Fruit fly (Drosophila melanogaster) whole organism, embryonic: Measurements from ENCODE around the gene CG42814.

Experiments used
- B-H1 ChIP-seq: fragments of 200-800 bp; sonication (Bioruptor generic); IDR thresholded peaks from 3 replicates; pipeline ENCODE4 v1.3.6; 2022; ENCODE audit warnings: missing biosample characterization, missing genetic modification characterization
- CG10543 ChIP-seq: fragments of 200-800 bp; sonication (Bioruptor generic); optimal IDR thresholded peaks from 3 replicates; lab custom pipeline; 2017; ENCODE audit warnings: missing biosample characterization, mild to moderate bottlenecking, missing genetic modification characterization, moderate library complexity
- CG10565 ChIP-seq: fragments of 200-800 bp; sonication (Bioruptor generic); optimal IDR thresholded peaks from 3 replicates; lab custom pipeline; 2016; ENCODE audit warnings: missing biosample characterization, mild to moderate bottlenecking, missing genetic modification characterization
- CG13296 ChIP-seq: fragments of 200-800 bp; sonication (Bioruptor generic); optimal IDR thresholded peaks from 3 replicates; lab custom pipeline; 2018; ENCODE audit warnings: missing biosample characterization, mild to moderate bottlenecking, missing genetic modification characterization
- CG16863 ChIP-seq: fragments of 200-800 bp; sonication (Bioruptor generic); optimal IDR thresholded peaks from 3 replicates; lab custom pipeline; 2016; ENCODE audit warnings: missing biosample characterization, missing genetic modification characterization
- CG17802 ChIP-seq: fragments of 200-800 bp; sonication (Bioruptor generic); optimal IDR thresholded peaks from 2 replicates; lab custom pipeline; 2018; ENCODE audit warnings: missing biosample characterization, mild to moderate bottlenecking, missing genetic modification characterization, moderate library complexity
- CG2875 ChIP-seq: fragments of 200-800 bp; sonication (Bioruptor generic); optimal IDR thresholded peaks from 2 replicates; lab custom pipeline; 2017; ENCODE audit warnings: missing biosample characterization, mild to moderate bottlenecking, missing genetic modification characterization, missing genetic modification reagents
- CG31224 ChIP-seq: fragments of 200-800 bp; sonication (Bioruptor generic); IDR thresholded peaks from 2 replicates; pipeline ENCODE4 v1.3.6; 2022; ENCODE audit warnings: missing biosample characterization, missing genetic modification characterization
- CG3407 ChIP-seq: fragments of 200-800 bp; sonication (Bioruptor generic); optimal IDR thresholded peaks from 2 replicates; lab custom pipeline; 2018; ENCODE audit warnings: missing biosample characterization, mild to moderate bottlenecking, missing genetic modification characterization
- CG3995 ChIP-seq: fragments of 200-800 bp; sonication (Bioruptor generic); optimal IDR thresholded peaks from 3 replicates; lab custom pipeline; 2016; ENCODE audit warnings: missing biosample characterization, missing genetic modification characterization
- CG4854 ChIP-seq: fragments of 200-800 bp; sonication (Bioruptor generic); optimal IDR thresholded peaks from 2 replicates; lab custom pipeline; 2016; ENCODE audit warnings: missing biosample characterization, missing genetic modification characterization, inconsistent platforms
- CG5953 ChIP-seq: fragments of 200-800 bp; sonication (Bioruptor generic); IDR thresholded peaks from 2 replicates; pipeline ENCODE4 v1.3.6; 2022; ENCODE audit warnings: missing biosample characterization, missing genetic modification characterization
- CG6175 ChIP-seq: fragments of 200-800 bp; sonication (Bioruptor generic); IDR thresholded peaks from 3 replicates; pipeline ENCODE4 v1.3.6; 2022; ENCODE audit warnings: missing biosample characterization, missing genetic modification characterization
- CG6689 ChIP-seq: fragments of 200-800 bp; sonication (Bioruptor generic); IDR thresholded peaks from 2 replicates; pipeline ENCODE4 v1.3.6; 2022; ENCODE audit warnings: missing biosample characterization, missing genetic modification characterization
- CG8478 ChIP-seq: fragments of >200 bp; optimal IDR thresholded peaks from 2 replicates; lab custom pipeline; 2018
- CG8765 ChIP-seq: fragments of 200-800 bp; sonication (Bioruptor generic); IDR thresholded peaks from 2 replicates; pipeline ENCODE4 v1.3.6; 2022; ENCODE audit warnings: missing biosample characterization, missing genetic modification characterization
- CG8924 ChIP-seq: fragments of 200-800 bp; optimal IDR thresholded peaks from 3 replicates; lab custom pipeline; 2019; ENCODE audit warnings: missing biosample characterization, mild to moderate bottlenecking, missing genetic modification characterization, moderate library complexity
- CG9609 ChIP-seq: fragments of 200-800 bp; sonication (Bioruptor generic); optimal IDR thresholded peaks from 3 replicates; lab custom pipeline; 2016; ENCODE audit warnings: missing biosample characterization, missing genetic modification characterization
- Camta ChIP-seq: fragments of 200-800 bp; sonication (Bioruptor generic); optimal IDR thresholded peaks from 2 replicates; lab custom pipeline; 2016; ENCODE audit warnings: missing biosample characterization, missing genetic modification characterization
- CkIIα-i1 ChIP-seq: fragments of 200-800 bp; sonication (Bioruptor generic); IDR thresholded peaks from 2 replicates; pipeline ENCODE4 v1.3.6; 2022; ENCODE audit warnings: missing biosample characterization, missing genetic modification characterization
- D19A ChIP-seq: fragments of 200-800 bp; optimal IDR thresholded peaks from 3 replicates; lab custom pipeline; 2019; ENCODE audit warnings: missing biosample characterization, mild to moderate bottlenecking, missing genetic modification characterization, moderate library complexity
- Dek ChIP-seq: fragments of 200-800 bp; sonication (Bioruptor generic); optimal IDR thresholded peaks from 3 replicates; lab custom pipeline; 2019; ENCODE audit warnings: missing biosample characterization, mild to moderate bottlenecking, missing genetic modification characterization, moderate library complexity
- Dip3 ChIP-seq: fragments of 200-800 bp; sonication (Bioruptor generic); optimal IDR thresholded peaks from 3 replicates; lab custom pipeline; 2016; ENCODE audit warnings: missing biosample characterization, missing genetic modification characterization
- E2f2 ChIP-seq: fragments of 200-800 bp; sonication (Bioruptor generic); IDR thresholded peaks from 2 replicates; pipeline ENCODE4 v1.3.6; 2022; ENCODE audit warnings: missing biosample characterization, missing genetic modification characterization
- HHEX ChIP-seq: fragments of 200-800 bp; sonication (Bioruptor generic); optimal IDR thresholded peaks from 3 replicates; lab custom pipeline; 2017; ENCODE audit warnings: missing biosample characterization, mild to moderate bottlenecking, missing genetic modification characterization, missing genetic modification reagents
- Hr3 ChIP-seq: fragments of 200-800 bp; sonication (Bioruptor generic); optimal IDR thresholded peaks from 3 replicates; lab custom pipeline; 2016; ENCODE audit warnings: missing biosample characterization, missing genetic modification characterization
- MBD-R2 ChIP-seq: fragments of 200-800 bp; sonication (Bioruptor generic); IDR thresholded peaks from 2 replicates; pipeline ENCODE4 v1.3.6; 2022; ENCODE audit warnings: missing biosample characterization, missing genetic modification characterization
- MESR4 ChIP-seq: fragments of 200-800 bp; sonication (Bioruptor generic); optimal IDR thresholded peaks from 2 replicates; lab custom pipeline; 2018; ENCODE audit warnings: missing biosample characterization, mild to moderate bottlenecking, missing genetic modification characterization, moderate library complexity
- Mad ChIP-seq: fragments of 200-800 bp; sonication (Bioruptor generic); optimal IDR thresholded peaks from 2 replicates; lab custom pipeline; 2016; ENCODE audit warnings: missing biosample characterization, missing genetic modification characterization
- Med ChIP-seq: fragments of 200-800 bp; sonication (Bioruptor generic); peaks from one replicate; lab custom pipeline; 2016; ENCODE audit warnings: missing biosample characterization, missing genetic modification characterization, mild to moderate bottlenecking, inconsistent platforms, moderate library complexity
- Opbp ChIP-seq: fragments of 200-800 bp; sonication (Bioruptor generic); IDR thresholded peaks from 3 replicates; pipeline ENCODE4 v1.3.6; 2022; ENCODE audit warnings: missing biosample characterization, missing genetic modification characterization; ENCODE audit not compliant: partially characterized antibody
- Ssrp ChIP-seq: fragments of 200-800 bp; sonication (Bioruptor generic); optimal IDR thresholded peaks from 2 replicates; lab custom pipeline; 2018; ENCODE audit warnings: missing biosample characterization, mild to moderate bottlenecking, missing genetic modification characterization, moderate library complexity
- TFAM ChIP-seq: fragments of 200-800 bp; sonication (Bioruptor generic); optimal IDR thresholded peaks from 2 replicates; lab custom pipeline; 2017; ENCODE audit warnings: missing biosample characterization, missing genetic modification characterization, inconsistent platforms
- Taf1 ChIP-seq: fragments of 200-800 bp; sonication (Bioruptor generic); IDR thresholded peaks from 2 replicates; pipeline ENCODE4 v1.3.6; 2022; ENCODE audit warnings: missing biosample characterization, missing genetic modification characterization
- Trl ChIP-seq, 3 experiments: fragments of >200 bp in 2 of 3; fragments of 200-800 bp in 1 of 3; sonication (Bioruptor generic) in 1 of 3; optimal IDR thresholded peaks; 2 replicates in 1 of 3; 3 replicates in 2 of 3; lab custom pipeline; 2016 to 2017; ENCODE audit warnings: missing biosample characterization in 1 of 3, missing genetic modification characterization in 1 of 3
- YL-1 ChIP-seq: fragments of 200-800 bp; sonication (Bioruptor generic); optimal IDR thresholded peaks from 3 replicates; lab custom pipeline; 2017; ENCODE audit warnings: missing biosample characterization, mild to moderate bottlenecking, missing genetic modification characterization
- bbx ChIP-seq: fragments of 200-800 bp; sonication (Bioruptor generic); IDR thresholded peaks from 2 replicates; pipeline ENCODE4 v1.3.6; 2022; ENCODE audit warnings: missing biosample characterization, missing genetic modification characterization; ENCODE audit not compliant: partially characterized antibody
- h ChIP-seq: fragments of >200 bp; optimal IDR thresholded peaks from 2 replicates; lab custom pipeline; 2017
- ind ChIP-seq: fragments of 200-800 bp; sonication (Bioruptor generic); optimal IDR thresholded peaks from 3 replicates; lab custom pipeline; 2016; ENCODE audit warnings: missing biosample characterization, missing genetic modification characterization
- kah ChIP-seq: fragments of 200-800 bp; sonication (Bioruptor generic); optimal IDR thresholded peaks from 2 replicates; lab custom pipeline; 2018; ENCODE audit warnings: missing biosample characterization, mild to moderate bottlenecking, missing genetic modification characterization
- kay ChIP-seq: fragments of 200-800 bp; sonication (Bioruptor generic); optimal IDR thresholded peaks from 2 replicates; lab custom pipeline; 2016; ENCODE audit warnings: missing biosample characterization, missing genetic modification characterization
- lbe ChIP-seq: fragments of 200-800 bp; sonication (Bioruptor generic); optimal IDR thresholded peaks from 2 replicates; lab custom pipeline; 2016; ENCODE audit warnings: missing biosample characterization, mild to moderate bottlenecking, missing genetic modification characterization
- nmo ChIP-seq: fragments of 200-800 bp; sonication (Bioruptor generic); optimal IDR thresholded peaks from 2 replicates; lab custom pipeline; 2018; ENCODE audit warnings: missing biosample characterization, mild to moderate bottlenecking, missing genetic modification characterization, moderate library complexity
- peb ChIP-seq: fragments of 200-800 bp; sonication (Bioruptor generic); IDR thresholded peaks from 2 replicates; pipeline ENCODE4 v1.3.6; 2022; ENCODE audit warnings: missing biosample characterization, missing genetic modification characterization
- pros ChIP-seq: fragments of 200-800 bp; sonication (Bioruptor generic); optimal IDR thresholded peaks from 3 replicates; lab custom pipeline; 2019; ENCODE audit warnings: missing biosample characterization, mild to moderate bottlenecking, missing genetic modification characterization, moderate library complexity
- row ChIP-seq: fragments of 200-800 bp; sonication (Bioruptor generic); IDR thresholded peaks from 3 replicates; pipeline ENCODE4 v1.3.6; 2022; ENCODE audit warnings: missing biosample characterization, missing genetic modification characterization
- sr ChIP-seq: fragments of 200-800 bp; sonication (Bioruptor generic); IDR thresholded peaks from 3 replicates; pipeline ENCODE4 v1.3.6; 2022; ENCODE audit warnings: missing biosample characterization, missing genetic modification characterization
- tgo ChIP-seq: fragments of 200-800 bp; sonication (Bioruptor generic); IDR thresholded peaks from 3 replicates; pipeline ENCODE4 v1.3.6; 2022; ENCODE audit warnings: missing biosample characterization, missing genetic modification characterization
- toy ChIP-seq: fragments of 200-800 bp; sonication (Bioruptor generic); IDR thresholded peaks from 2 replicates; pipeline ENCODE4 v1.3.6; 2022; ENCODE audit warnings: missing biosample characterization, missing genetic modification characterization
- vvl ChIP-seq: fragments of 200-800 bp; sonication (Bioruptor generic); IDR thresholded peaks from 2 replicates; pipeline ENCODE4 v1.3.6; 2022; ENCODE audit warnings: missing biosample characterization, missing genetic modification characterization

CG42814 gene

DNA sequence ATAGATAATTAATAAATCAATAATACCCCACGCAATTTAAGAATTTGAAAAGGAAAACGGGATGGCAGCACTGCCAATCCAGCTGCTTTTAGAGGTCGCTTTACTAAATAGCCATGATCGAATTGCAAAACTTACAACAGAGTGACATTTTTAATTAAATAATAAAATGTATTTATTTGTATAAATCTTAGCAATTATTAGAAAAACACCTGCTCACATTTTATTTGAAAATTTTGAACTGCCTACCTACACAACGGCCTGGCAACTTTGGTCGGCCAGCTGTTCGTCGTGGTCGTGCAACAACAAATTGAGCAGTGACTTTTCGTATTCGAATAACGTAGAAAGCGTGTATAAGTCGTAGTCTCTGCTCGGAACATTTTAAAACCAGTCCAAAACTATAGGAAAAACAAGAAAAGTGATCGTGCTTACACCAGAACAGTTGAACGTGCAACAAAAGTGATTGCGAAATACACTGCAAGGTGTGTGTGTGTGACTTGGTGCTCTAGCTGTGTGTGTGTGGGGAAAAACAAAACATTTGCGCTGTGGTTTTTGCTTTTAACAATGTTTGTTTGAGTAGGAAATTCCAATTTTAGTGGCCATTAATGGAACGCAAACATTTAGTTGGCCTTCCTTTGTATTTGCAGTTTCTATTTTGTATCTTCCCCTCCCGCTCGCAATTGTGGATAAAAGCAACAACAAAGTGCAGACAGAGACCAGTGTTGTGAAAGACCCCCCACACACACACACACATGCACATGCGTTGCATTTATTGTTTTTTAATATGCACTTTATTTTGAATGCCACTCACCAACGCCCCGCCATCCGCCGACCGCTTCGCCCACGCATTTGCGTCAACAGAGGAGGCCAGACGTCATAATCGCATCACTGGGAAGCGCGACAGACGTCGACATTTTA, 45.5 kb upstream of the CG42814 start, which contains the start of gene CG5938 (continued):
- no peak for TF ChIP-seq pros
- TF ChIP-seq B-H1 = no peak
- peak; percentile 75 for TF ChIP-seq E2f2 (GFP tag; lab: Robert Waterston, UW)
- TF ChIP-seq vvl (GFP tag; lab: Robert Waterston, UW) = no peak
- no peak for TF ChIP-seq CG16863 (GFP tag; lab: Kevin White, UChicago)
- no peak for TF ChIP-seq CG31224 (GFP tag; lab: Robert Waterston, UW)
- peak; percentile 22 for TF ChIP-seq CG3995 (GFP tag; lab: Kevin White, UChicago)
- peak; percentile 9 for TF ChIP-seq CG8924 (tag; lab: Kevin White, UChicago)
- no peak for TF ChIP-seq kah (GFP tag; lab: Kevin White, UChicago)
- TF ChIP-seq Hr3 (GFP tag; lab: Kevin White, UChicago) = peak; percentile 24
- peak; percentile 41 for TF ChIP-seq nmo
- TF ChIP-seq CG9609 (GFP tag; lab: Kevin White, UChicago) = no peak
- TF ChIP-seq CG8765 (GFP tag; lab: Robert Waterston, UW) = no peak
- TF ChIP-seq YL-1 = peak; percentile 35
- no peak for TF ChIP-seq kay
- peak; percentile 85 for TF ChIP-seq sr
- TF ChIP-seq CG17802 = peak; percentile 0
- TF ChIP-seq Ssrp (tag; lab: Kevin White, UChicago) = peak; percentile 21
- no peak for TF ChIP-seq toy (GFP tag; lab: Robert Waterston, UW)
- peak; percentile 4 for TF ChIP-seq CG8478 (lab: Kevin White, UChicago)
- TF ChIP-seq bbx = no peak
- TF ChIP-seq Med (GFP tag; lab: Kevin White, UChicago) = peak; percentile 78
- no peak for TF ChIP-seq Camta (GFP tag; lab: Kevin White, UChicago)
- peak; percentile 22 for TF ChIP-seq Dek (tag; lab: Kevin White, UChicago)
- TF ChIP-seq Mad (GFP tag; lab: Kevin White, UChicago) = no peak
- no peak for TF ChIP-seq peb (GFP tag; lab: Robert Waterston, UW)
- TF ChIP-seq CG6175 (GFP tag; lab: Robert Waterston, UW) = no peak
- TF ChIP-seq CG13296 = no peak
- peak; percentile 0 for TF ChIP-seq HHEX (GFP tag; lab: Kevin White, UChicago)
- peak; percentile 73 for TF ChIP-seq MESR4 (GFP tag; lab: Kevin White, UChicago)
- TF ChIP-seq row = peak; percentile 67
- TF ChIP-seq CG2875 (GFP tag; lab: Kevin White, UChicago) = no peak
- 0 out of 2 replicates have a peak, but pooled peaks have one; percentile 39 for TF ChIP-seq CG6689
- TF ChIP-seq CG10565 = no peak
- no peak for TF ChIP-seq Taf1 (GFP tag; lab: Robert Waterston, UW)
- no peak for TF ChIP-seq Opbp (GFP tag; lab: Robert Waterston, UW)
- peak; percentile 20; the same call in 1 of the 3 replicates for TF ChIP-seq tgo (GFP tag; lab: Robert Waterston, UW)
- TF ChIP-seq Trl (optimal IDR thresholded peaks at IDR 0.05; lab: Kevin White, UChicago) = no peak
- TF ChIP-seq Trl (GFP tag; optimal IDR thresholded peaks at IDR 0.05; lab: Kevin White, UChicago) = no peak
- TF ChIP-seq CG5953 (GFP tag; lab: Robert Waterston, UW) = no peak
- TF ChIP-seq h (lab: Kevin White, UChicago) = no peak
- TF ChIP-seq CG4854 (GFP tag; lab: Kevin White, UChicago) = peak; percentile 4
- no peak for TF ChIP-seq CG10543 (GFP tag; lab: Kevin White, UChicago)
- peak; percentile 35 for TF ChIP-seq lbe
- no peak for TF ChIP-seq CG3407 (GFP tag; lab: Kevin White, UChicago)
- TF ChIP-seq MBD-R2 (GFP tag; lab: Robert Waterston, UW) = peak; percentile 38; the same call in 1 of the 2 replicates
- TF ChIP-seq Dip3 (GFP tag; lab: Kevin White, UChicago) = no peak
- TF ChIP-seq ind = peak; percentile 14
- no peak for TF ChIP-seq TFAM (GFP tag; lab: Kevin White, UChicago)
- no peak for TF ChIP-seq CkIIα-i1
- peak; percentile 2 for TF ChIP-seq D19A (tag; lab: Kevin White, UChicago)
